Fruit fly (Drosophila melanogaster): ENCODE results near the gene CG46430.

CG46430 gene

dm6 chr3L:10464887-10465286 is 13.4 kb upstream of the CG46430 start, which contains the start of gene S-Lap3:
Gene S-Lap3, plus strand, starts transcription at chr3L:10465187.
- TF ChIP-seq CG32121 (GFP tag; IDR thresholded peaks at IDR 0.05) (no peak), gl (tag; optimal IDR thresholded peaks at IDR 0.05) (no peak), Snoo (tag; optimal IDR thresholded peaks at IDR 0.05) (no peak), rn (GFP tag; IDR thresholded peaks at IDR 0.05) (no peak), Pif1B (GFP tag; optimal IDR thresholded peaks at IDR 0.05) (no peak), CG8159 (tag; optimal IDR thresholded peaks at IDR 0.05) (no peak), CG17806 (tag; optimal IDR thresholded peaks at IDR 0.05) (no peak), CG15710 (tag; optimal IDR thresholded peaks at IDR 0.05) (no peak)

- TF ChIP-seq gl (tag; optimal IDR thresholded peaks at IDR 0.05) = no peak
- TF ChIP-seq CG32121 (GFP tag; IDR thresholded peaks at IDR 0.05) = no peak
- TF ChIP-seq CG15710 (tag; optimal IDR thresholded peaks at IDR 0.05) = no peak
- TF ChIP-seq CG4496 (GFP tag; IDR thresholded peaks at IDR 0.05) = no peak
- TF ChIP-seq CG13204 (GFP tag; optimal IDR thresholded peaks at IDR 0.05) = no peak
These were observed 2.8 kb downstream of the CG46430 start, which contains the start of gene Rbfox1 for dm6 chr3L:10481112-10481511. Gene Rbfox1, plus strand, starts transcription at chr3L:10481412.

- TF ChIP-seq Pif1A (GFP tag; optimal IDR thresholded peaks at IDR 0.05) (no peak), fd96Ca (GFP tag; IDR thresholded peaks at IDR 0.05) (no peak), CG8301 (tag; optimal IDR thresholded peaks at IDR 0.05) (no peak), CG34367 (tag; optimal IDR thresholded peaks at IDR 0.05) (no peak), D1 (tag; optimal IDR thresholded peaks at IDR 0.05) (no peak), CG10348 (GFP tag; IDR thresholded peaks at IDR 0.05) (no peak), CG13204 (GFP tag; optimal IDR thresholded peaks at IDR 0.05) (no peak), Pif1B (GFP tag; optimal IDR thresholded peaks at IDR 0.05) (no peak), CG9948 (tag; optimal IDR thresholded peaks at IDR 0.05) (peak; percentile 7), CG14655 (GFP tag; optimal IDR thresholded peaks at IDR 0.05) (peak; percentile 36)
These were observed 4.2 kb downstream of the CG46430 start for dm6 chr3L:10482477-10482876.

dm6 chr3L:10485496-10485895 is 7.2 kb downstream of the CG46430 start:
- TF ChIP-seq gl (tag; optimal IDR thresholded peaks at IDR 0.05) = no peak
- no peak for TF ChIP-seq CG12605 (GFP tag; IDR thresholded peaks at IDR 0.05)
- TF ChIP-seq Pif1B (GFP tag; optimal IDR thresholded peaks at IDR 0.05) = no peak
- no peak for TF ChIP-seq CG9948 (tag; optimal IDR thresholded peaks at IDR 0.05)
- no peak for TF ChIP-seq CG10348 (GFP tag; IDR thresholded peaks at IDR 0.05)
- no peak for TF ChIP-seq EcR (GFP tag; optimal IDR thresholded peaks at IDR 0.05)
- TF ChIP-seq CG14655 (GFP tag; optimal IDR thresholded peaks at IDR 0.05) = no peak
- TF ChIP-seq CG32121 (GFP tag; IDR thresholded peaks at IDR 0.05) = no peak

dm6 chr3L:10490561-10490960 is 12.2 kb downstream of the CG46430 start, which contains the start of gene S-Lap4:
Gene S-Lap4, plus strand, starts transcription at chr3L:10490861.
- TF ChIP-seq CG15710 (tag; optimal IDR thresholded peaks at IDR 0.05) = no peak
- no peak for TF ChIP-seq Snoo (tag; optimal IDR thresholded peaks at IDR 0.05)
- no peak for TF ChIP-seq EcR (GFP tag; optimal IDR thresholded peaks at IDR 0.05)

- TF ChIP-seq CG15710 (tag; optimal IDR thresholded peaks at IDR 0.05) (no peak), CG14655 (GFP tag; optimal IDR thresholded peaks at IDR 0.05) (no peak), CG9948 (tag; optimal IDR thresholded peaks at IDR 0.05) (no peak), CG17806 (tag; optimal IDR thresholded peaks at IDR 0.05) (no peak), EcR (GFP tag; optimal IDR thresholded peaks at IDR 0.05) (no peak), Ets98B (GFP tag; IDR thresholded peaks at IDR 0.05) (no peak), rn (GFP tag; IDR thresholded peaks at IDR 0.05) (no peak), Snoo (tag; optimal IDR thresholded peaks at IDR 0.05) (no peak), CG13204 (GFP tag; optimal IDR thresholded peaks at IDR 0.05) (no peak), gl (tag; optimal IDR thresholded peaks at IDR 0.05) (no peak), CG12605 (GFP tag; IDR thresholded peaks at IDR 0.05) (no peak), CG32121 (GFP tag; IDR thresholded peaks at IDR 0.05) (no peak), CG4496 (GFP tag; IDR thresholded peaks at IDR 0.05) (no peak), Pif1A (GFP tag; optimal IDR thresholded peaks at IDR 0.05) (no peak), Pif1B (GFP tag; optimal IDR thresholded peaks at IDR 0.05) (no peak), D1 (tag; optimal IDR thresholded peaks at IDR 0.05) (no peak), CG8159 (tag; optimal IDR thresholded peaks at IDR 0.05) (no peak), CG8301 (tag; optimal IDR thresholded peaks at IDR 0.05) (no peak), fd96Ca (GFP tag; IDR thresholded peaks at IDR 0.05) (no peak), CG10348 (GFP tag; IDR thresholded peaks at IDR 0.05) (no peak)
These were observed 17.8 kb downstream of the CG46430 start for dm6 chr3L:10495882-10496654.

dm6 chr3L:10504607-10505006 is 26.3 kb downstream of the CG46430 start:
- TF ChIP-seq CG17806 (tag; optimal IDR thresholded peaks at IDR 0.05) (no peak), Ets98B (GFP tag; IDR thresholded peaks at IDR 0.05) (no peak; the same call in 1 of the 2 replicates), CG4496 (GFP tag; IDR thresholded peaks at IDR 0.05) (0 out of 3 replicates have a peak, but pooled peaks have one; percentile 34), CG34367 (tag; optimal IDR thresholded peaks at IDR 0.05) (no peak), EcR (GFP tag; optimal IDR thresholded peaks at IDR 0.05) (no peak), Pif1A (GFP tag; optimal IDR thresholded peaks at IDR 0.05) (no peak), CG32121 (GFP tag; IDR thresholded peaks at IDR 0.05) (peak; percentile 39; the same call in 1 of the 2 replicates), Snoo (tag; optimal IDR thresholded peaks at IDR 0.05) (no peak), CG10348 (GFP tag; IDR thresholded peaks at IDR 0.05) (no peak), CG14655 (GFP tag; optimal IDR thresholded peaks at IDR 0.05) (peak; percentile 42), D1 (tag; optimal IDR thresholded peaks at IDR 0.05) (no peak), CG15710 (tag; optimal IDR thresholded peaks at IDR 0.05) (peak; percentile 5), CG8159 (tag; optimal IDR thresholded peaks at IDR 0.05) (peak; percentile 10), fd96Ca (GFP tag; IDR thresholded peaks at IDR 0.05) (0 out of 3 replicates have a peak, but pooled peaks have one; percentile 25), gl (tag; optimal IDR thresholded peaks at IDR 0.05) (no peak), rn (GFP tag; IDR thresholded peaks at IDR 0.05) (no peak), CG12605 (GFP tag; IDR thresholded peaks at IDR 0.05) (peak; percentile 41; the same call in 1 of the 2 replicates), CG13204 (GFP tag; optimal IDR thresholded peaks at IDR 0.05) (no peak), CG8301 (tag; optimal IDR thresholded peaks at IDR 0.05) (peak; percentile 33), CG9948 (tag; optimal IDR thresholded peaks at IDR 0.05) (peak; percentile 9), Pif1B (GFP tag; optimal IDR thresholded peaks at IDR 0.05) (no peak)

Measured in whole organism, pupa.